Worm (Caenorhabditis elegans): Measurements from ENCODE around the gene srx-65.

ce11 chrV:3969664-3970063, 47.9 kb downstream of the srx-65 start:
- no peak for TF ChIP-seq mdl-1 (tag; optimal IDR thresholded peaks at IDR 0.05)
- TF ChIP-seq unc-62 (GFP tag; optimal IDR thresholded peaks at IDR 0.05), result no peak
- no peak for TF ChIP-seq elt-3 (tag; optimal IDR thresholded peaks at IDR 0.05)
- no peak for TF ChIP-seq nhr-76 (tag; optimal IDR thresholded peaks at IDR 0.05)
- TF ChIP-seq ztf-11 (tag; optimal IDR thresholded peaks at IDR 0.05), result no peak
- TF ChIP-seq ama-1 (optimal IDR thresholded peaks at IDR 0.05), result no peak
- TF ChIP-seq ceh-90 (tag; optimal IDR thresholded peaks at IDR 0.05), result no peak
